Fruit fly (Drosophila melanogaster): Measurements from ENCODE around the gene glec.

Gene glec

DNA sequence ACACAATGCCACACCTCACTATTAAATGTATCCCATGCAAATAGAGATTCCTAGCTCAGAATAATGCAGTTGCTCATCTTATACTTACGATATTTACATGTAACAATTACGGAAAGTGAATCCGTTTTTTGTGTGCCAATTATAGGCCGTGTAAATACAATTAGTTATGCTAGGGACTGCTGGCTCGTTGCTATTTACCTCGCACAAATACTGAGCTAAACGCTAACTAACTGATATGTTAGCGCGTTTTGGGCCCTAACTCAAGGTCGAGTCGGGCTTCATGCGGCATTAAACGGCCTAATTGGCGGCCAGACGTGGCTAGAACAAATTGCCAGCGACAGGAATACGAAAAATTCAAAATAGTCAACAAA is 792 bp upstream of the glec start (continued):
- TF ChIP-seq her (GFP tag; optimal IDR thresholded peaks at IDR 0.05) (no peak), odd (GFP tag; optimal IDR thresholded peaks at IDR 0.05) (peak; percentile 11), Sry-β (GFP tag; optimal IDR thresholded peaks at IDR 0.05) (no peak), CG17802 (tag; optimal IDR thresholded peaks at IDR 0.05) (no peak), zen2 (GFP tag; IDR thresholded peaks at IDR 0.05; ENCODE audit: partially characterized antibody) (no peak), ken (GFP tag; IDR thresholded peaks at IDR 0.05) (no peak), CG11085 (GFP tag; IDR thresholded peaks at IDR 0.05) (no peak), mam (GFP tag; optimal IDR thresholded peaks at IDR 0.05) (no peak), CG17829 (tag; optimal IDR thresholded peaks at IDR 0.05) (no peak), Hr39 (optimal IDR thresholded peaks at IDR 0.05) (no peak), fu2 (GFP tag; optimal IDR thresholded peaks at IDR 0.05) (no peak), CG8478 (optimal IDR thresholded peaks at IDR 0.05) (no peak), psq (GFP tag; optimal IDR thresholded peaks at IDR 0.05) (no peak), disco-r (GFP tag; optimal IDR thresholded peaks at IDR 0.05) (no peak), sd (tag; optimal IDR thresholded peaks at IDR 0.05) (no peak), Spps (tag; optimal IDR thresholded peaks at IDR 0.05) (no peak), bigmax (GFP tag; optimal IDR thresholded peaks at IDR 0.05) (no peak), Atf-2 (GFP tag; optimal IDR thresholded peaks at IDR 0.05) (no peak), jumu (GFP tag; optimal IDR thresholded peaks at IDR 0.05) (no peak), CG17612 (GFP tag; IDR thresholded peaks at IDR 0.05) (no peak), CG10147 (GFP tag; optimal IDR thresholded peaks at IDR 0.05) (no peak), HHEX (GFP tag; optimal IDR thresholded peaks at IDR 0.05) (peak; percentile 12), ase (GFP tag; IDR thresholded peaks at IDR 0.05) (no peak), Dek (tag; optimal IDR thresholded peaks at IDR 0.05) (no peak), Trl (optimal IDR thresholded peaks at IDR 0.05) (no peak), Trl (GFP tag; optimal IDR thresholded peaks at IDR 0.05) (no peak), CG4820 (GFP tag; optimal IDR thresholded peaks at IDR 0.05) (no peak), crc (GFP tag; optimal IDR thresholded peaks at IDR 0.05) (no peak), Kr (GFP tag; optimal IDR thresholded peaks at IDR 0.05) (no peak), mirr (GFP tag; optimal IDR thresholded peaks at IDR 0.05) (peak; percentile 29), pfk (GFP tag; optimal IDR thresholded peaks at IDR 0.05) (no peak), CG8944 (GFP tag; optimal IDR thresholded peaks at IDR 0.05) (no peak), bcd (GFP tag; optimal IDR thresholded peaks at IDR 0.05) (no peak), sug (tag; optimal IDR thresholded peaks at IDR 0.05) (peak; percentile 1), pnt (GFP tag; optimal IDR thresholded peaks at IDR 0.05) (no peak), CG2120 (GFP tag; optimal IDR thresholded peaks at IDR 0.05) (no peak), CG17186 (GFP tag; optimal IDR thresholded peaks at IDR 0.05) (no peak), CG3065 (GFP tag; optimal IDR thresholded peaks at IDR 0.05) (no peak), twi (tag; optimal IDR thresholded peaks at IDR 0.05) (no peak), CG7372 (GFP tag; IDR thresholded peaks at IDR 0.05) (no peak), CG13775 (GFP tag; optimal IDR thresholded peaks at IDR 0.05) (no peak), gce (GFP tag; IDR thresholded peaks at IDR 0.05) (no peak), Dip3 (GFP tag; optimal IDR thresholded peaks at IDR 0.05) (no peak), Dref (GFP tag; IDR thresholded peaks at IDR 0.05) (no peak), Meics (GFP tag; optimal IDR thresholded peaks at IDR 0.05) (peak; percentile 5), crp (GFP tag; optimal IDR thresholded peaks at IDR 0.05) (no peak), Sin3A (optimal IDR thresholded peaks at IDR 0.05) (no peak), CG6254 (GFP tag; optimal IDR thresholded peaks at IDR 0.05) (no peak), CG6813 (GFP tag; optimal IDR thresholded peaks at IDR 0.05) (no peak), Asciz (GFP tag; optimal IDR thresholded peaks at IDR 0.05) (no peak), Hr78 (GFP tag; optimal IDR thresholded peaks at IDR 0.05) (no peak), CG10267 (tag; optimal IDR thresholded peaks at IDR 0.05) (no peak), Neu2 (GFP tag; optimal IDR thresholded peaks at IDR 0.05; ENCODE audit: borderline replicate concordance) (no peak)
